Fruit fly (Drosophila melanogaster): Measurements from ENCODE around the gene CG9701.

The CG9701 gene

dm6 chr3L:16712371-16712770 is 21.0 kb upstream of the CG9701 start (continued):
- TF ChIP-seq CHES-1-like (GFP tag; optimal IDR thresholded peaks at IDR 0.05) (no peak), schlank (tag; optimal IDR thresholded peaks at IDR 0.05) (no peak), onecut (GFP tag; IDR thresholded peaks at IDR 0.05) (peak; percentile 100), CG4360 (GFP tag; IDR thresholded peaks at IDR 0.05) (peak; percentile 97), gce (GFP tag; IDR thresholded peaks at IDR 0.05) (no peak), Atf-2 (GFP tag; optimal IDR thresholded peaks at IDR 0.05) (no peak), MBD-R2 (GFP tag; IDR thresholded peaks at IDR 0.05) (peak; percentile 56; the same call in 1 of the 2 replicates), pzg (GFP tag; optimal IDR thresholded peaks at IDR 0.05) (no peak), CkIIα-i1 (GFP tag; IDR thresholded peaks at IDR 0.05) (no peak), MESR4 (GFP tag; optimal IDR thresholded peaks at IDR 0.05) (peak; percentile 12), eve (GFP tag; optimal IDR thresholded peaks at IDR 0.05) (no peak), CG43689 (GFP tag; IDR thresholded peaks at IDR 0.05) (no peak), chn (GFP tag; optimal IDR thresholded peaks at IDR 0.05) (peak; percentile 11)

dm6 chr3L:16713446-16714192 is 19.7 kb upstream of the CG9701 start:
- peak; percentile 64 for TF ChIP-seq CG6254 (GFP tag; optimal IDR thresholded peaks at IDR 0.05)
- TF ChIP-seq CG8089 (GFP tag; optimal IDR thresholded peaks at IDR 0.05), result no peak
- no peak for TF ChIP-seq gfzf (GFP tag; optimal IDR thresholded peaks at IDR 0.05)
- TF ChIP-seq CG13894 (tag; optimal IDR thresholded peaks at IDR 0.05), result no peak
- TF ChIP-seq onecut (GFP tag; IDR thresholded peaks at IDR 0.05), result no peak
- peak; percentile 93 for TF ChIP-seq CG11560 (tag; IDR thresholded peaks at IDR 0.05)
- peak; percentile 14 for TF ChIP-seq trem (tag; optimal IDR thresholded peaks at IDR 0.05)
- TF ChIP-seq chinmo (GFP tag; IDR thresholded peaks at IDR 0.05; ENCODE audit: partially characterized antibody), result peak; percentile 87; the same call in 2 of the 4 replicates
- peak; percentile 45 for TF ChIP-seq hbn (GFP tag; IDR thresholded peaks at IDR 0.05; ENCODE audit: partially characterized antibody)
- TF ChIP-seq MESR4 (GFP tag; optimal IDR thresholded peaks at IDR 0.05), result peak; percentile 3
- no peak for TF ChIP-seq jing (GFP tag; optimal IDR thresholded peaks at IDR 0.05)
- TF ChIP-seq YL-1 (GFP tag; optimal IDR thresholded peaks at IDR 0.05), result peak; percentile 15
- TF ChIP-seq CG3838 (GFP tag; optimal IDR thresholded peaks at IDR 0.05), result no peak
- TF ChIP-seq Dp (GFP tag; optimal IDR thresholded peaks at IDR 0.05), result peak; percentile 76
- TF ChIP-seq CG8290 (GFP tag; optimal IDR thresholded peaks at IDR 0.05), result peak; percentile 28
- peak in 1 of 2 experiments; percentile 29 for TF ChIP-seq CG8290 (tag; optimal IDR thresholded peaks at IDR 0.05)
- TF ChIP-seq psq (GFP tag; optimal IDR thresholded peaks at IDR 0.05), result no peak
- peak; percentile 5 for TF ChIP-seq BtbVII (GFP tag; optimal IDR thresholded peaks at IDR 0.05)
- TF ChIP-seq bowl (GFP tag; IDR thresholded peaks at IDR 0.05), result no peak
- peak; percentile 63; the same call in 3 of the 4 replicates for TF ChIP-seq Dll (GFP tag; IDR thresholded peaks at IDR 0.05; ENCODE audit: partially characterized antibody)
- peak; percentile 59; the same call in 1 of the 3 replicates for TF ChIP-seq Doc3 (GFP tag; IDR thresholded peaks at IDR 0.05; ENCODE audit: partially characterized antibody)
- TF ChIP-seq CG4328 (GFP tag; optimal IDR thresholded peaks at IDR 0.05), result peak; percentile 4
- TF ChIP-seq odd (GFP tag; optimal IDR thresholded peaks at IDR 0.05), result no peak
- no peak for TF ChIP-seq CG31441 (GFP tag; IDR thresholded peaks at IDR 0.05)
- no peak for TF ChIP-seq zfh1 (GFP tag; IDR thresholded peaks at IDR 0.05)
- no peak for TF ChIP-seq ro (GFP tag; IDR thresholded peaks at IDR 0.05)
- peak; percentile 71 for TF ChIP-seq CG13287 (GFP tag; IDR thresholded peaks at IDR 0.05; ENCODE audit: partially characterized antibody)
- peak; percentile 15 for TF ChIP-seq Meics (GFP tag; optimal IDR thresholded peaks at IDR 0.05)
- 0 out of 3 replicates have a peak, but pooled peaks have one; percentile 9 for TF ChIP-seq so (GFP tag; IDR thresholded peaks at IDR 0.05)
- no peak for TF ChIP-seq CG2199 (GFP tag; IDR thresholded peaks at IDR 0.05)
- peak; percentile 84 for TF ChIP-seq E2f2 (GFP tag; IDR thresholded peaks at IDR 0.05)
- TF ChIP-seq ato (GFP tag; IDR thresholded peaks at IDR 0.05; ENCODE audit: partially characterized antibody), result peak; percentile 76
- TF ChIP-seq Bgb (GFP tag; IDR thresholded peaks at IDR 0.05; ENCODE audit: partially characterized antibody), result peak; percentile 69
- peak; percentile 72 for TF ChIP-seq Dref (GFP tag; IDR thresholded peaks at IDR 0.05)
- no peak for TF ChIP-seq Poxn (GFP tag; IDR thresholded peaks at IDR 0.05)
- peak; percentile 19 for TF ChIP-seq Myb (GFP tag; optimal IDR thresholded peaks at IDR 0.05)
- peak; percentile 46 for TF ChIP-seq disco-r (GFP tag; optimal IDR thresholded peaks at IDR 0.05)
- no peak for TF ChIP-seq CG3281 (GFP tag; optimal IDR thresholded peaks at IDR 0.05)
